Fruit fly (Drosophila melanogaster) whole organism, embryonic: Measurements from ENCODE around the gene CG10984.

Experiments used
- Bgb ChIP-seq: fragments of 200-800 bp; sonication (Bioruptor generic); IDR thresholded peaks from 2 replicates; pipeline ENCODE4 v1.3.6; 2022; ENCODE audit warnings: missing biosample characterization, missing genetic modification characterization; ENCODE audit not compliant: partially characterized antibody
- Bteb2 ChIP-seq: fragments of 200-800 bp; sonication (Bioruptor generic); optimal IDR thresholded peaks from 2 replicates; lab custom pipeline; 2016; ENCODE audit warnings: missing biosample characterization, missing genetic modification characterization
- CG10321 ChIP-seq: fragments of 200-800 bp; sonication (Bioruptor generic); IDR thresholded peaks from 2 replicates; pipeline ENCODE4 v1.3.6; 2022; ENCODE audit warnings: missing biosample characterization, missing genetic modification characterization
- CG10565 ChIP-seq: fragments of 200-800 bp; sonication (Bioruptor generic); optimal IDR thresholded peaks from 3 replicates; lab custom pipeline; 2016; ENCODE audit warnings: missing biosample characterization, mild to moderate bottlenecking, missing genetic modification characterization
- CG11696 ChIP-seq: fragments of 200-800 bp; sonication (Bioruptor generic); IDR thresholded peaks from 2 replicates; pipeline ENCODE4 v1.3.6; 2022; ENCODE audit warnings: missing biosample characterization, missing genetic modification characterization
- CG12155 ChIP-seq: fragments of 200-800 bp; sonication (Bioruptor generic); optimal IDR thresholded peaks from 3 replicates; lab custom pipeline; 2016; ENCODE audit warnings: missing biosample characterization, missing genetic modification characterization
- CG12391 ChIP-seq: fragments of 200-800 bp; sonication (Bioruptor generic); optimal IDR thresholded peaks from 3 replicates; lab custom pipeline; 2018; ENCODE audit warnings: missing biosample characterization, mild to moderate bottlenecking, missing genetic modification characterization, moderate library complexity
- CG13287 ChIP-seq: fragments of 200-800 bp; sonication (Bioruptor generic); IDR thresholded peaks from 2 replicates; pipeline ENCODE4 v1.3.6; 2022; ENCODE audit warnings: missing biosample characterization, missing genetic modification characterization; ENCODE audit not compliant: partially characterized antibody
- CG14860 ChIP-seq: fragments of 200-800 bp; sonication (Bioruptor generic); IDR thresholded peaks from 3 replicates; pipeline ENCODE4 v1.3.6; 2022; ENCODE audit warnings: missing biosample characterization, missing genetic modification characterization; ENCODE audit not compliant: partially characterized antibody
- CG14965 ChIP-seq: fragments of 200-800 bp; sonication (Bioruptor generic); optimal IDR thresholded peaks from 2 replicates; lab custom pipeline; 2016; ENCODE audit warnings: missing biosample characterization, missing genetic modification characterization, borderline replicate concordance
- CG17328 ChIP-seq: fragments of 200-800 bp; sonication (Bioruptor generic); IDR thresholded peaks from 2 replicates; pipeline ENCODE4 v1.3.6; 2022; ENCODE audit warnings: missing biosample characterization, missing genetic modification characterization
- CG17385 ChIP-seq: fragments of 200-800 bp; sonication (Bioruptor generic); optimal IDR thresholded peaks from 3 replicates; lab custom pipeline; 2018; ENCODE audit warnings: missing biosample characterization, mild to moderate bottlenecking, missing genetic modification characterization
- CG1792 ChIP-seq: fragments of 200-800 bp; sonication (Bioruptor generic); optimal IDR thresholded peaks from 2 replicates; lab custom pipeline; 2016; ENCODE audit warnings: missing biosample characterization, missing genetic modification characterization
- CG2129 ChIP-seq: fragments of 200-800 bp; sonication (Bioruptor generic); IDR thresholded peaks from 2 replicates; pipeline ENCODE4 v1.3.6; 2022; ENCODE audit warnings: missing biosample characterization, missing genetic modification characterization; ENCODE audit not compliant: partially characterized antibody
- CG32767 ChIP-seq: fragments of 200-800 bp; sonication (Bioruptor generic); IDR thresholded peaks from 2 replicates; pipeline ENCODE4 v1.3.6; 2022; ENCODE audit warnings: missing biosample characterization, missing genetic modification characterization
- CG4424 ChIP-seq: fragments of 200-800 bp; sonication (Bioruptor generic); optimal IDR thresholded peaks from 3 replicates; lab custom pipeline; 2016; ENCODE audit warnings: missing biosample characterization, missing genetic modification characterization
- CG4730 ChIP-seq: fragments of 200-800 bp; sonication (Bioruptor generic); IDR thresholded peaks from 2 replicates; pipeline ENCODE4 v1.3.6; 2022; ENCODE audit warnings: missing biosample characterization, missing genetic modification characterization
- CG5245 ChIP-seq: fragments of 200-800 bp; sonication (Bioruptor generic); optimal IDR thresholded peaks from 3 replicates; lab custom pipeline; 2016; ENCODE audit warnings: missing biosample characterization, missing genetic modification characterization
- CG7372 ChIP-seq: fragments of 200-800 bp; sonication (Bioruptor generic); IDR thresholded peaks from 2 replicates; pipeline ENCODE4 v1.3.6; 2022; ENCODE audit warnings: missing biosample characterization, missing genetic modification characterization
- CG7786 ChIP-seq: fragments of 200-800 bp; sonication (Bioruptor generic); optimal IDR thresholded peaks from 2 replicates; lab custom pipeline; 2016; ENCODE audit warnings: missing biosample characterization, missing genetic modification characterization
- CG7928 ChIP-seq: fragments of 200-800 bp; sonication (Bioruptor generic); optimal IDR thresholded peaks from 2 replicates; lab custom pipeline; 2017; ENCODE audit warnings: missing biosample characterization, mild to moderate bottlenecking, missing genetic modification characterization
- CG8478 ChIP-seq: fragments of >200 bp; optimal IDR thresholded peaks from 2 replicates; lab custom pipeline; 2018
- CG9609 ChIP-seq: fragments of 200-800 bp; sonication (Bioruptor generic); optimal IDR thresholded peaks from 3 replicates; lab custom pipeline; 2016; ENCODE audit warnings: missing biosample characterization, missing genetic modification characterization
- CTCF ChIP-seq: fragments of 200-800 bp; sonication (Bioruptor generic); optimal IDR thresholded peaks from 2 replicates; lab custom pipeline; 2017; ENCODE audit warnings: missing biosample characterization, mild to moderate bottlenecking, missing genetic modification characterization, moderate library complexity
- Dref ChIP-seq: fragments of 200-800 bp; sonication (Bioruptor generic); IDR thresholded peaks from 2 replicates; pipeline ENCODE4 v1.3.6; 2022; ENCODE audit warnings: missing biosample characterization, missing genetic modification characterization
- GATAe ChIP-seq: fragments of 200-800 bp; sonication (Bioruptor generic); conservative IDR thresholded peaks from 2 replicates; pipeline ENCODE4 v1.3.6; 2022; ENCODE audit warnings: missing biosample characterization, missing genetic modification characterization
- Gsc ChIP-seq: fragments of 200-800 bp; sonication (Bioruptor generic); IDR thresholded peaks from 2 replicates; pipeline ENCODE4 v1.3.6; 2022; ENCODE audit warnings: missing biosample characterization, missing genetic modification characterization
- HmgZ ChIP-seq: fragments of 200-800 bp; sonication (Bioruptor generic); optimal IDR thresholded peaks from 2 replicates; lab custom pipeline; 2018; ENCODE audit warnings: missing biosample characterization, mild to moderate bottlenecking, missing genetic modification characterization
- NFAT ChIP-seq: fragments of 200-800 bp; sonication (Bioruptor generic); IDR thresholded peaks from 2 replicates; pipeline ENCODE4 v1.3.6; 2022; ENCODE audit warnings: missing biosample characterization, missing genetic modification characterization
- Pdp1 ChIP-seq, 2 experiments: fragments of 200-800 bp; sonication (Bioruptor generic); optimal IDR thresholded peaks; 3 replicates each; lab custom pipeline; 2016; ENCODE audit warnings: missing biosample characterization in 2 of 2, missing genetic modification characterization in 2 of 2, mild to moderate bottlenecking in 1 of 2, moderate library complexity in 1 of 2
- Xbp1 ChIP-seq: fragments of 200-800 bp; sonication (Bioruptor generic); optimal IDR thresholded peaks from 3 replicates; lab custom pipeline; 2016; ENCODE audit warnings: missing biosample characterization, mild to moderate bottlenecking, missing genetic modification characterization
- abd-A ChIP-seq: fragments of 200-800 bp; sonication (Bioruptor generic); optimal IDR thresholded peaks from 3 replicates; lab custom pipeline; 2019; ENCODE audit warnings: missing biosample characterization, mild to moderate bottlenecking, missing genetic modification characterization, moderate library complexity
- ara ChIP-seq: fragments of 200-800 bp; sonication (Bioruptor generic); IDR thresholded peaks from 2 replicates; pipeline ENCODE4 v1.3.6; 2022; ENCODE audit warnings: missing biosample characterization, missing genetic modification characterization
- caup ChIP-seq: fragments of 200-800 bp; sonication (Bioruptor generic); optimal IDR thresholded peaks from 3 replicates; lab custom pipeline; 2017; ENCODE audit warnings: missing biosample characterization, mild to moderate bottlenecking, missing genetic modification characterization, moderate library complexity; ENCODE audit not compliant: severe bottlenecking
- ci ChIP-seq: fragments of 200-800 bp; sonication (Bioruptor generic); IDR thresholded peaks from 3 replicates; pipeline ENCODE4 v1.3.6; 2022; ENCODE audit warnings: missing biosample characterization, missing genetic modification characterization
- dmrt11E ChIP-seq: fragments of 200-800 bp; sonication (Bioruptor generic); optimal IDR thresholded peaks from 3 replicates; lab custom pipeline; 2018; ENCODE audit warnings: missing biosample characterization, mild to moderate bottlenecking, missing genetic modification characterization, moderate library complexity
- dpn ChIP-seq, 2 experiments: fragments of 200-800 bp; sonication (Bioruptor generic); optimal IDR thresholded peaks; 3 replicates each; lab custom pipeline; 2016; ENCODE audit warnings: missing biosample characterization in 2 of 2, missing genetic modification characterization in 2 of 2
- ems ChIP-seq: fragments of 200-800 bp; sonication (Bioruptor generic); optimal IDR thresholded peaks from 3 replicates; lab custom pipeline; 2016; ENCODE audit warnings: missing biosample characterization, missing genetic modification characterization
- exex ChIP-seq: fragments of 200-800 bp; sonication (Bioruptor generic); optimal IDR thresholded peaks from 4 replicates; lab custom pipeline; 2018; ENCODE audit warnings: missing biosample characterization, mild to moderate bottlenecking, missing genetic modification characterization, moderate library complexity
- lilli ChIP-seq: fragments of 200-800 bp; sonication (Bioruptor generic); optimal IDR thresholded peaks from 3 replicates; lab custom pipeline; 2016; ENCODE audit warnings: missing biosample characterization, missing genetic modification characterization
- mam ChIP-seq: fragments of 200-800 bp; sonication (Bioruptor generic); optimal IDR thresholded peaks from 3 replicates; lab custom pipeline; 2016; ENCODE audit warnings: missing biosample characterization, missing genetic modification characterization
- mirr ChIP-seq: fragments of 200-800 bp; sonication (Bioruptor generic); optimal IDR thresholded peaks from 3 replicates; lab custom pipeline; 2018; ENCODE audit warnings: missing biosample characterization, mild to moderate bottlenecking, missing genetic modification characterization
- nerfin-2 ChIP-seq: fragments of 200-800 bp; sonication (Bioruptor generic); IDR thresholded peaks from 2 replicates; pipeline ENCODE4 v1.3.6; 2022; ENCODE audit warnings: missing biosample characterization, missing genetic modification characterization; ENCODE audit not compliant: partially characterized antibody
- pb ChIP-seq: fragments of 200-800 bp; sonication (Bioruptor generic); optimal IDR thresholded peaks from 3 replicates; lab custom pipeline; 2016; ENCODE audit warnings: missing biosample characterization, missing genetic modification characterization
- ro ChIP-seq: fragments of 200-800 bp; sonication (Bioruptor generic); IDR thresholded peaks from 2 replicates; pipeline ENCODE4 v1.3.6; 2022; ENCODE audit warnings: missing biosample characterization, missing genetic modification characterization
- sima ChIP-seq: fragments of 200-800 bp; sonication (Bioruptor generic); optimal IDR thresholded peaks from 2 replicates; lab custom pipeline; 2016; ENCODE audit warnings: missing biosample characterization, missing genetic modification characterization
- sob ChIP-seq: fragments of 200-800 bp; sonication (Bioruptor generic); IDR thresholded peaks from 2 replicates; pipeline ENCODE4 v1.3.6; 2022; ENCODE audit warnings: missing biosample characterization, missing genetic modification characterization
- stc ChIP-seq: fragments of 200-800 bp; sonication (Bioruptor generic); IDR thresholded peaks from 2 replicates; pipeline ENCODE4 v1.3.6; 2022; ENCODE audit warnings: missing biosample characterization, missing genetic modification characterization
- tll ChIP-seq, 2 experiments: fragments of 200-800 bp in 1 of 2; fragments of >200 bp in 1 of 2; sonication (Bioruptor generic) in 1 of 2; optimal IDR thresholded peaks; 2 replicates each; lab custom pipeline; 2017 to 2019; ENCODE audit warnings: missing biosample characterization in 2 of 2, missing genetic modification characterization in 2 of 2, mild to moderate bottlenecking in 1 of 2, moderate library complexity in 1 of 2
- tup ChIP-seq: fragments of 200-800 bp; sonication (Bioruptor generic); optimal IDR thresholded peaks from 2 replicates; lab custom pipeline; 2016; ENCODE audit warnings: missing biosample characterization, mild to moderate bottlenecking, missing genetic modification characterization, moderate library complexity
- usp ChIP-seq: fragments of >200 bp; optimal IDR thresholded peaks from 2 replicates; lab custom pipeline; 2017; ENCODE audit warnings: missing biosample characterization, missing genetic modification characterization
- z ChIP-seq: fragments of 200-800 bp; sonication (Bioruptor generic); IDR thresholded peaks from 3 replicates; pipeline ENCODE4 v1.3.6; 2022; ENCODE audit warnings: missing biosample characterization, missing genetic modification characterization

Gene CG10984

DNA sequence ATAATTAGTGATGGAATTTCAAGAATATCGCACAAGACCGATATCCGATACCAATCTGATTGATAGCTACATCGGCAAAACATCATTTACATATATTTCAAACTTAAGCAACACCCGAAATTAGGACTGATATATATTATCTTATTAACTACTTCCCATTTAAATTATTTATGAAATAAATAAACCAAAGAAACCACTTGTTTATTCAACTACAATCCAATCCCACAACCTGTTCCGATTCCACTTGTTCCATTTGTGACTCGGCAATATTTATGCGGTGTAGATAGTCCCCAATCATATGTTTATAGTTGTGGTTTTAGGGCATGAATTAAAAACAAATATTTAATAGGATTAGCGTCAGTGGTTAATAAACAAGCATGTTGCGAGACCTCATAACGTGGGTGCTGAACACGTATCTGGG is 4.9 kb downstream of the CG10984 start, which contains the start of the genes CG10973 and Vps13D (continued):
- TF ChIP-seq CG8478, result no peak
- no peak for TF ChIP-seq caup (GFP tag; lab: Kevin White, UChicago)
- TF ChIP-seq Bgb (GFP tag; lab: Robert Waterston, UW), result peak; percentile 87
- peak; percentile 53 for TF ChIP-seq CG7928 (GFP tag; lab: Kevin White, UChicago)
- peak; percentile 51; the same call in 1 of the 2 replicates for TF ChIP-seq CG11696
- peak in 1 of 2 experiments; percentile 26 for TF ChIP-seq dpn (GFP tag; optimal IDR thresholded peaks at IDR 0.05; lab: Kevin White, UChicago)
- TF ChIP-seq CG10321 (GFP tag; lab: Robert Waterston, UW), result no peak
- TF ChIP-seq mirr (GFP tag; lab: Kevin White, UChicago), result no peak
- TF ChIP-seq tup (GFP tag; lab: Kevin White, UChicago), result no peak
- TF ChIP-seq nerfin-2 (GFP tag; lab: Robert Waterston, UW), result peak; percentile 67
- no peak for TF ChIP-seq usp (GFP tag; lab: Kevin White, UChicago)
- no peak; the same call in 1 of the 2 replicates for TF ChIP-seq ara (GFP tag; lab: Robert Waterston, UW)
- no peak for TF ChIP-seq abd-A
- no peak for TF ChIP-seq ro (GFP tag; lab: Robert Waterston, UW)
- no peak for TF ChIP-seq Gsc (GFP tag; lab: Robert Waterston, UW)
- no peak for TF ChIP-seq CG9609 (GFP tag; lab: Kevin White, UChicago)
- TF ChIP-seq CG32767 (GFP tag; lab: Robert Waterston, UW), result no peak
- TF ChIP-seq CG12155 (GFP tag; lab: Kevin White, UChicago), result peak; percentile 47
- no peak for TF ChIP-seq NFAT (GFP tag; lab: Robert Waterston, UW)
- TF ChIP-seq CG17328 (GFP tag; lab: Robert Waterston, UW), result peak; percentile 51; the same call in 1 of the 2 replicates
- peak; percentile 53; the same call in 1 of the 2 replicates for TF ChIP-seq sob (GFP tag; lab: Robert Waterston, UW)
- no peak for TF ChIP-seq CG5245
- TF ChIP-seq CG2129 (GFP tag; lab: Robert Waterston, UW), result peak; percentile 83
- peak; percentile 95 for TF ChIP-seq CG13287
- TF ChIP-seq CG14965 (GFP tag; lab: Kevin White, UChicago), result no peak
- no peak for TF ChIP-seq exex
- TF ChIP-seq dmrt11E (tag; lab: Kevin White, UChicago), result peak; percentile 68
- TF ChIP-seq HmgZ (tag; lab: Kevin White, UChicago), result peak; percentile 71
- TF ChIP-seq ems (GFP tag; lab: Kevin White, UChicago), result no peak
- peak; percentile 55 for TF ChIP-seq sima
- peak; percentile 52 for TF ChIP-seq CG4424
- peak; percentile 42; the same call in 1 of the 2 replicates for TF ChIP-seq stc
- TF ChIP-seq CG4730 (GFP tag; lab: Robert Waterston, UW), result no peak
- TF ChIP-seq Bteb2 (GFP tag; lab: Kevin White, UChicago), result peak; percentile 27
- TF ChIP-seq CG14860 (GFP tag; lab: Robert Waterston, UW), result peak; percentile 83
- no peak for TF ChIP-seq CG10565 (GFP tag; lab: Kevin White, UChicago)
- TF ChIP-seq CG7372, result no peak
- no peak for TF ChIP-seq CG7786 (GFP tag; lab: Kevin White, UChicago)
- TF ChIP-seq Dref, result peak; percentile 67; the same call in 1 of the 2 replicates
- no peak for TF ChIP-seq Xbp1 (GFP tag; lab: Kevin White, UChicago)
- no peak for TF ChIP-seq Pdp1 (GFP tag; optimal IDR thresholded peaks at IDR 0.05; lab: Kevin White, UChicago)
- TF ChIP-seq GATAe (GFP tag; lab: Robert Waterston, UW), result no peak
- peak; percentile 44 for TF ChIP-seq CTCF (GFP tag; lab: Kevin White, UChicago)
- TF ChIP-seq CG1792 (GFP tag; lab: Kevin White, UChicago), result peak; percentile 67
- TF ChIP-seq ci (GFP tag; lab: Robert Waterston, UW), result no peak
- TF ChIP-seq pb (GFP tag; lab: Kevin White, UChicago), result no peak
- TF ChIP-seq CG17385 (GFP tag; lab: Kevin White, UChicago), result no peak
- no peak for TF ChIP-seq z (GFP tag; lab: Robert Waterston, UW)
- TF ChIP-seq tll (GFP tag; optimal IDR thresholded peaks at IDR 0.05; lab: Kevin White, UChicago), result peak in 1 of 2 experiments; percentile 61
- no peak for TF ChIP-seq CG12391
- TF ChIP-seq lilli (GFP tag; lab: Kevin White, UChicago), result no peak
- peak; percentile 47 for TF ChIP-seq mam (GFP tag; lab: Kevin White, UChicago)
